Fruit fly (Drosophila melanogaster): ENCODE data around the gene vn.
A peak's percentile ranks its signal among the peaks of the same experiment; 100 is the strongest.

dm6 chr3L:5770113-5770798 is 75.2 kb downstream of the vn start:
- TF ChIP-seq ttk (optimal IDR thresholded peaks at IDR 0.05) (peak; percentile 24), psq (optimal IDR thresholded peaks at IDR 0.05) (no peak), Myc (optimal IDR thresholded peaks at IDR 0.05) (no peak)

Measured in Kc167 (cell line).